Fruit fly (Drosophila melanogaster): ENCODE measurements around the gene GstD5.

The GstD5 gene

DNA sequence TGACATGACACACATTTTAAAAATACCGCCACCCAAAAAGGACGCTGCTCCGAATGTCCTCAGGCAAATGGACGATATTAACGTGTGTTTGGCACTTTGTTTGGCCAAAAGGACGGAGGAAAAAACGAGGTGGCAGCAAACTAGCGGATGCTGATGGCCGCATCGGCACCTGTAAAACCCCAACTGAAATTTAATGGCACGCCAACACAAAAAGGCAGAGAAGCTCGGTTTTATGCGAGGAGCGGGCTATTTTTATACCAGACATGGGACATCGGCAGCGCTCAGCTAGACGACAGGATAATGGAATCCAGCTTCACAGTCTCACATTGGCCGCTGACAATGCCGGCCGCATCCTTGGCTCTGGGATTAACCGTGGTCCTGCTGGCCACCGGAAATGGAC is 10.4 kb downstream of the GstD5 start, which contains the start of gene Sol1:
TSS of gene Sol1 (plus strand) at position 301 of the 400 bp plus-strand sequence.
- TF ChIP-seq Sp1 (GFP tag; optimal IDR thresholded peaks at IDR 0.05) (no peak), N (GFP tag; optimal IDR thresholded peaks at IDR 0.05) (no peak), Myc (optimal IDR thresholded peaks at IDR 0.05) (no peak), sv (GFP tag; optimal IDR thresholded peaks at IDR 0.05) (no peak), Dif (GFP tag; optimal IDR thresholded peaks at IDR 0.05; ENCODE audit: partially characterized antibody) (no peak), psq (GFP tag; optimal IDR thresholded peaks at IDR 0.05) (no peak), Vsx2 (GFP tag; optimal IDR thresholded peaks at IDR 0.05; ENCODE audit: partially characterized antibody) (no peak)

DNA sequence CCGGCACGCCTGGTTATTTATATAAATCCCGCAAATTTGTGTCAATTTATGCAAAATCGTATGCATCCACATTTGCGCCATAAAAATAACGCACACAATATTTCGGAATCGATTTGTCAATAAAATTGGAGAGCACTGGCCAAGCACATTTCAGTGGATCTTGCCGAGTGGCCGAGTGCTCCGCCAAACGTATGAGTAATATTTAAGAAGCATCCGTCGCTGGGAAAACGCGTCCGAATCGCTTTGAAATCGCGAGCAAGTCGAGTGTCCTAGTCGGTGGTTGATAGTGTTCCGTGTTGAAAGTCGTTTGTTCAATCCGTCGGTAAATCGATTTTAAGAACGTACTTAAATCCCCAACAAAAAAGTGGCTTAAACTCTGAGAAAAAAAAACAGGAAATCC is 11.4 kb downstream of the GstD5 start, which contains the start of gene CG33098:
TSS of gene CG33098 (plus strand) at position 224 of the 400 bp plus-strand sequence.
- TF ChIP-seq Dfd (GFP tag; optimal IDR thresholded peaks at IDR 0.05) = no peak
- TF ChIP-seq brk (GFP tag; optimal IDR thresholded peaks at IDR 0.05) = no peak
- no peak for TF ChIP-seq jim (GFP tag; optimal IDR thresholded peaks at IDR 0.05)
- no peak for TF ChIP-seq pan (optimal IDR thresholded peaks at IDR 0.05)
- TF ChIP-seq ey (GFP tag; optimal IDR thresholded peaks at IDR 0.05) = no peak
- no peak for TF ChIP-seq h (GFP tag; optimal IDR thresholded peaks at IDR 0.05)
- TF ChIP-seq Sp1 (GFP tag; optimal IDR thresholded peaks at IDR 0.05) = no peak
- no peak for TF ChIP-seq Dif (GFP tag; optimal IDR thresholded peaks at IDR 0.05; ENCODE audit: partially characterized antibody)
- no peak for TF ChIP-seq br (GFP tag; optimal IDR thresholded peaks at IDR 0.05)
- no peak for TF ChIP-seq CG32264 (GFP tag; optimal IDR thresholded peaks at IDR 0.05)
- no peak for TF ChIP-seq woc (GFP tag; optimal IDR thresholded peaks at IDR 0.05)
- no peak for TF ChIP-seq CrebA (GFP tag; optimal IDR thresholded peaks at IDR 0.05; ENCODE audit: borderline replicate concordance)
- TF ChIP-seq GATAd (GFP tag; optimal IDR thresholded peaks at IDR 0.05) = no peak
- TF ChIP-seq rgr (GFP tag; optimal IDR thresholded peaks at IDR 0.05) = no peak
- TF ChIP-seq Jra (GFP tag; optimal IDR thresholded peaks at IDR 0.05) = no peak
- no peak for TF ChIP-seq Vsx2 (GFP tag; optimal IDR thresholded peaks at IDR 0.05; ENCODE audit: partially characterized antibody)

DNA sequence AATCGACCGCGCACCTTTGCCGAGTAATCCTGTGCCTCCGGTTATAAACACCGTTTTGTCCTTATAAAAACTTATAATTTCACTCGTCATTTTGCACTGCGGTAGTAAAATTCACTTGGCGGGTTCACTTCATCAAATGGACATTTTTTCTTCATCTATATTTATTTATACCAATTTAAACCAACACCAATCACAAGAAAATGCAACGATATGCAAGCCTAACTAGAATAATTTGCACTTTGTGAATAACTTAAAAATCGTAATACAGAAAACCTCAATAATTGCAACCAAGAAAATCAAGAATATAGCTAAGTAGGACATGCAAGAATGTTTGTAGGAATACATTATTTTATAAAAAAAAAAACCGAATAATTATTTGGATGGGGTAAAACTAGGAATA is 20.3 kb downstream of the GstD5 start, which contains the start of the genes CG10096 and CG10097:
TSS of gene CG10096 (minus strand) at position 101 of the 400 bp plus-strand sequence.
TSS of gene CG10097 (minus strand) at position 101 of the 400 bp plus-strand sequence.
- TF ChIP-seq Myc (optimal IDR thresholded peaks at IDR 0.05) (no peak), Vsx2 (GFP tag; optimal IDR thresholded peaks at IDR 0.05; ENCODE audit: partially characterized antibody) (no peak), Hr83 (GFP tag; optimal IDR thresholded peaks at IDR 0.05; ENCODE audit: poor library complexity, severe bottlenecking) (no peak), fru (GFP tag; optimal IDR thresholded peaks at IDR 0.05) (no peak), br (GFP tag; optimal IDR thresholded peaks at IDR 0.05) (no peak), tai (GFP tag; optimal IDR thresholded peaks at IDR 0.05) (no peak), rgr (GFP tag; optimal IDR thresholded peaks at IDR 0.05) (no peak), foxo (GFP tag; optimal IDR thresholded peaks at IDR 0.05) (no peak), Sp1 (GFP tag; optimal IDR thresholded peaks at IDR 0.05) (no peak), pan (optimal IDR thresholded peaks at IDR 0.05) (no peak), dsf (GFP tag; optimal IDR thresholded peaks at IDR 0.05; ENCODE audit: borderline replicate concordance) (no peak), CrebA (GFP tag; optimal IDR thresholded peaks at IDR 0.05; ENCODE audit: borderline replicate concordance) (no peak), lola (GFP tag; optimal IDR thresholded peaks at IDR 0.05) (no peak), Jra (GFP tag; optimal IDR thresholded peaks at IDR 0.05) (no peak), psq (GFP tag; optimal IDR thresholded peaks at IDR 0.05) (no peak), Hr78 (GFP tag; optimal IDR thresholded peaks at IDR 0.05) (no peak), usp (GFP tag; optimal IDR thresholded peaks at IDR 0.05) (no peak)

DNA sequence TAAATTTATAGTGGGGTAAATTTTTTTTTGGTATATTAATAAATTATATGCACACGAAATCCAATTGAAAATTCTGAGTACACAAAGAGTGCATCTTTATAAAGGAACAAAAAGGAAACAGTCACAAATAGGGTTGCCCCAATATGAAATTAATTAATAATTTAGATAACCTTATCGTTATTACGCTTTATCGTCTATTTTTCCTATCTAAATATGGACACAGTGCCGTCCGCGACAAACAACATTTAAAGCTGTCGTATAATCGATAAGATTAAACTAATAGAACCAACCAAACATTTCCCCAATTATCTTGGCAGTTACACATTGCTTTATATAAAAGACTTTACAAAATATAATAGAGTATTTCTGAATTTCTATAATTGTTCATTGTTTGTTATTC is 22.5 kb downstream of the GstD5 start:
- peak; percentile 24 for TF ChIP-seq h (GFP tag; optimal IDR thresholded peaks at IDR 0.05)
- peak; percentile 28 for TF ChIP-seq CrebA (GFP tag; optimal IDR thresholded peaks at IDR 0.05; ENCODE audit: borderline replicate concordance)
- no peak for TF ChIP-seq psq (GFP tag; optimal IDR thresholded peaks at IDR 0.05)
- TF ChIP-seq Jra (GFP tag; optimal IDR thresholded peaks at IDR 0.05) = no peak
- TF ChIP-seq sage (GFP tag; optimal IDR thresholded peaks at IDR 0.05) = peak; percentile 38
- no peak for TF ChIP-seq Vsx2 (GFP tag; optimal IDR thresholded peaks at IDR 0.05; ENCODE audit: partially characterized antibody)
- no peak for TF ChIP-seq Hnf4 (GFP tag; optimal IDR thresholded peaks at IDR 0.05)
- TF ChIP-seq Mio (GFP tag; optimal IDR thresholded peaks at IDR 0.05) = no peak

DNA sequence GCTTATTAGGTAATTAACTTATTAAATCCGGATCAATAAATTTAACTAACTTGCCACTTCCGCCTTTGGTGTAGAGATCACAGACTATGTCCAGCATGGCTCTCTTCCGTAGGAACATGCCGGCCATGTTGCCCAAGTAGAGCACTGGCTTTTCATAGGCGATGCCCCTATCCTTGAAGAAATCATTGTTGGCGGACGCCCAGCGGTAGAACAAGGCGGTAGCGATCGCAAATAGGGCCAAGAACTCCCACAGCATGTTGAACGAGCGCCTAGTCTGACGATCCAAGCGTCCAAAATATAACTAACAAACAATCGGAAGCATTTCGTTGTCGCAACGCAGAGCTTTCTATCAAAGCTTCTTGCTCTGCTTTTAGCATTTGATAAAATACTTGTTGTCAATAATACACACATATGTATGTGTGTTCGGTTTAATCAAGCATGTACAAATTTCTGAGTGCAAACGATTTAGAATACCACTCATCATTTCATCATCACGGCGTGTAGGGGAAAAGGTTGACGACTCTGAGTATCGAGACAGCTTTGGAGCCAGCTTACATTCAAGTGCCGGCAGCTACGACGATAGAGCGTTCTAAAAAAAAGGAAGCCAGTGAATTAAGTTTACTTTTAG is 23.2 kb downstream of the GstD5 start, which contains the start of gene Cyp9f3:
TSS of gene Cyp9f3 (minus strand) at position 310 of the 628 bp plus-strand sequence.
- TF ChIP-seq CrebA (GFP tag; optimal IDR thresholded peaks at IDR 0.05; ENCODE audit: borderline replicate concordance) (peak; percentile 32), Vsx2 (GFP tag; optimal IDR thresholded peaks at IDR 0.05; ENCODE audit: partially characterized antibody) (peak; percentile 20), pan (optimal IDR thresholded peaks at IDR 0.05) (no peak), h (GFP tag; optimal IDR thresholded peaks at IDR 0.05) (no peak), rgr (GFP tag; optimal IDR thresholded peaks at IDR 0.05) (peak; percentile 9), Abd-B (GFP tag; optimal IDR thresholded peaks at IDR 0.05) (no peak)

Data from whole organism, wandering third instar larva.